Fruit fly (Drosophila melanogaster) whole organism, embryonic: ENCODE results near the gene dob.

Experiments
- CG10267 ChIP-seq: fragments of 200-800 bp; sonication (Bioruptor generic); optimal IDR thresholded peaks from 2 replicates; lab custom pipeline; 2018; ENCODE audit warnings: missing biosample characterization, mild to moderate bottlenecking, missing genetic modification characterization, moderate library complexity
- CG17328 ChIP-seq: fragments of 200-800 bp; sonication (Bioruptor generic); IDR thresholded peaks from 2 replicates; pipeline ENCODE4 v1.3.6; 2022; ENCODE audit warnings: missing biosample characterization, missing genetic modification characterization
- CG17385 ChIP-seq: fragments of 200-800 bp; sonication (Bioruptor generic); optimal IDR thresholded peaks from 3 replicates; lab custom pipeline; 2018; ENCODE audit warnings: missing biosample characterization, mild to moderate bottlenecking, missing genetic modification characterization
- CG3847 ChIP-seq: fragments of 200-800 bp; sonication (Bioruptor generic); IDR thresholded peaks from 2 replicates; pipeline ENCODE4 v1.3.6; 2022; ENCODE audit warnings: missing biosample characterization, missing genetic modification characterization
- D19A ChIP-seq: fragments of 200-800 bp; optimal IDR thresholded peaks from 3 replicates; lab custom pipeline; 2019; ENCODE audit warnings: missing biosample characterization, mild to moderate bottlenecking, missing genetic modification characterization, moderate library complexity
- HmgZ ChIP-seq: fragments of 200-800 bp; sonication (Bioruptor generic); optimal IDR thresholded peaks from 2 replicates; lab custom pipeline; 2018; ENCODE audit warnings: missing biosample characterization, mild to moderate bottlenecking, missing genetic modification characterization
- Oaz ChIP-seq: fragments of 200-800 bp; sonication (Bioruptor generic); IDR thresholded peaks from 2 replicates; pipeline ENCODE4 v1.3.6; 2022; ENCODE audit warnings: missing biosample characterization, missing genetic modification characterization
- PHDP ChIP-seq: fragments of 200-800 bp; sonication (Bioruptor generic); optimal IDR thresholded peaks from 3 replicates; lab custom pipeline; 2018; ENCODE audit warnings: missing biosample characterization, mild to moderate bottlenecking, missing genetic modification characterization, moderate library complexity
- Rfx ChIP-seq: fragments of 200-800 bp; sonication (Bioruptor generic); IDR thresholded peaks from 2 replicates; pipeline ENCODE4 v1.3.6; 2022; ENCODE audit warnings: missing biosample characterization, missing genetic modification characterization
- kay ChIP-seq: fragments of 200-800 bp; sonication (Bioruptor generic); optimal IDR thresholded peaks from 2 replicates; lab custom pipeline; 2016; ENCODE audit warnings: missing biosample characterization, missing genetic modification characterization
- nom ChIP-seq: fragments of 200-800 bp; sonication (Bioruptor generic); optimal IDR thresholded peaks from 2 replicates; lab custom pipeline; 2017; ENCODE audit warnings: missing biosample characterization, missing genetic modification characterization, mild to moderate bottlenecking, moderate library complexity, missing genetic modification reagents
- scrt ChIP-seq: fragments of 200-800 bp; sonication (Bioruptor generic); optimal IDR thresholded peaks from 2 replicates; lab custom pipeline; 2018; ENCODE audit warnings: missing biosample characterization, mild to moderate bottlenecking, missing genetic modification characterization, moderate library complexity

DNA sequence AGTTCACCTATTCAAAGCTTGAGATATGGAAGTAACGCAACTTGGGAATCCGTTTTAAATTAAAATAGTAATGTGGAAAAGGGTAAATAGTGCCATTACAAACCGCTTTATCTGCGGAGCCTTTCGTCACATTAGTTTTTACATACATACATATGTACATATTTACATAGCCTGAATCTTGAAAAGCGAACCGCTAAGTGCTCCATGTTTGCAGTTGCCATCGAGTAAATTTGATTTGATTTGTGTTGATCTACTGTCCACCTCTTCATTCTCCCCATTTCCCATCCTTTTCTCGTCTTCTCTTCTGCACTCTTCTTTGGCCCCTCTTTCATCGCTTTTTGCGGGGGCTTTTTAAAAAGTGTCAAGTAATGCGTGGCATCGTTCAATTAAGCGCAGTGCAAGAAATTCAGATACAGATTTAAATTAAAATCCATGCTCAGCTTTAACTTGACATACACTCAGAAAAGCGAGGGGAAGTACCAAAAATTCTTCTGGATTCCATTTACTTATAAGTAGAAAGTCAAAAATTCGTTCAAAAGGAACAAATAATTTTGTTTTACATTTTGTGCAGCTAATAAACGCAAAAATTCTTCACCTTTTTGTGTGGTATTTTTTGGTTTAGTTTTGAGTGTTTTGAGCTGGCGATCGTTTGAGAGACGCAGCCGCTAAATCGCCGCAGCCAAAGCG, 23.7 kb upstream of the dob start:
- TF ChIP-seq Rfx (GFP tag; lab: Robert Waterston, UW) (peak; percentile 54; the same call in 1 of the 2 replicates), nom (GFP tag; lab: Kevin White, UChicago) (no peak), kay (GFP tag; lab: Kevin White, UChicago) (peak; percentile 77), Oaz (GFP tag; lab: Robert Waterston, UW) (no peak), HmgZ (tag; lab: Kevin White, UChicago) (peak; percentile 79), CG3847 (GFP tag; lab: Robert Waterston, UW) (no peak), CG10267 (tag; lab: Kevin White, UChicago) (peak; percentile 20), PHDP (tag; lab: Kevin White, UChicago) (peak; percentile 86), D19A (tag; lab: Kevin White, UChicago) (peak; percentile 51), scrt (GFP tag; lab: Kevin White, UChicago) (peak; percentile 69), CG17385 (peak; percentile 79), CG17328 (GFP tag; lab: Robert Waterston, UW) (peak; percentile 77)
